Worm (Caenorhabditis elegans) whole organism, young adult: Measurements from ENCODE around the gene gst-9.

Experiments used
- F10E7.11 ChIP-seq: sonication (generic microtip); optimal IDR thresholded peaks from 2 replicates; lab custom pipeline; 2017; ENCODE audit warnings: mild to moderate bottlenecking, missing genetic modification characterization, moderate library complexity, missing compliant biosample characterization
- F39B2.1 ChIP-seq: fragments of 200-800 bp; sonication (Bioruptor generic); IDR thresholded peaks from 2 replicates; pipeline ENCODE4 v1.3.6; 2022; ENCODE audit warnings: missing genetic modification reagents, missing genetic modification characterization, missing compliant biosample characterization
- F52B5.7 ChIP-seq: sonication (generic microtip); optimal IDR thresholded peaks from 2 replicates; lab custom pipeline; 2016; ENCODE audit warnings: mild to moderate bottlenecking, missing genetic modification characterization, missing compliant biosample characterization
- F57C9.4 ChIP-seq: sonication (generic microtip); optimal IDR thresholded peaks from 2 replicates; lab custom pipeline; 2017; ENCODE audit warnings: mild to moderate bottlenecking, missing genetic modification characterization, missing compliant biosample characterization
- K11D2.4 ChIP-seq: fragments of 200-800 bp; sonication (Bioruptor generic); IDR thresholded peaks from 2 replicates; pipeline ENCODE4 v1.3.6; 2022; ENCODE audit warnings: missing genetic modification reagents, missing genetic modification characterization, missing compliant biosample characterization
- K12H6.12 ChIP-seq: fragments of 200-800 bp; sonication (Bioruptor generic); optimal IDR thresholded peaks from 2 replicates; lab custom pipeline; 2018; ENCODE audit warnings: mild to moderate bottlenecking, missing genetic modification characterization, missing compliant biosample characterization
- T26A5.8 ChIP-seq: sonication (generic microtip); optimal IDR thresholded peaks from 2 replicates; lab custom pipeline; 2016; ENCODE audit warnings: missing genetic modification characterization, missing compliant biosample characterization
- Y53G8AR.9 ChIP-seq: fragments of 200-800 bp; sonication (Bioruptor generic); conservative IDR thresholded peaks from 2 replicates; pipeline ENCODE4 v1.3.6; 2022; ENCODE audit warnings: missing genetic modification reagents, missing genetic modification characterization, missing compliant biosample characterization
- Y56A3A.18 ChIP-seq: fragments of 200-800 bp; sonication (Bioruptor generic); IDR thresholded peaks from 2 replicates; pipeline ENCODE4 v1.3.6; 2022; ENCODE audit warnings: missing genetic modification reagents, missing genetic modification characterization, missing compliant biosample characterization
- akir-1 ChIP-seq: fragments of 200-800 bp; sonication (Bioruptor generic); optimal IDR thresholded peaks from 2 replicates; lab custom pipeline; 2018; ENCODE audit warnings: mild to moderate bottlenecking, missing genetic modification characterization, moderate library complexity, missing compliant biosample characterization
- attf-5 ChIP-seq: fragments of 200-800 bp; sonication (Bioruptor generic); optimal IDR thresholded peaks from 2 replicates; lab custom pipeline; 2018; ENCODE audit warnings: mild to moderate bottlenecking, missing genetic modification characterization, missing compliant biosample characterization
- cebp-1 ChIP-seq, 2 experiments: fragments of 200-800 bp in 1 of 2; sonication (Bioruptor generic) in 1 of 2; sonication (generic microtip) in 1 of 2; IDR thresholded peaks in 1 of 2; optimal IDR thresholded peaks in 1 of 2; 2 replicates each; pipeline versions ENCODE4 v1.3.6 to Lab custom; 2017 to 2022; ENCODE audit warnings: missing compliant biosample characterization in 2 of 2, missing genetic modification characterization in 2 of 2, mild to moderate bottlenecking in 1 of 2, missing genetic modification reagents in 1 of 2, moderate library complexity in 1 of 2
- ceh-100 ChIP-seq: fragments of 200-800 bp; sonication (Bioruptor generic); IDR thresholded peaks from 2 replicates; pipeline ENCODE4 v1.3.6; 2022; ENCODE audit warnings: missing genetic modification reagents, missing genetic modification characterization, missing compliant biosample characterization
- ceh-27 ChIP-seq: fragments of 200-800 bp; sonication (Bioruptor generic); optimal IDR thresholded peaks from 2 replicates; lab custom pipeline; 2018; ENCODE audit warnings: mild to moderate bottlenecking, missing genetic modification characterization, moderate library complexity, missing compliant biosample characterization
- ceh-40 ChIP-seq: fragments of 200-800 bp; sonication (Bioruptor generic); IDR thresholded peaks from 2 replicates; pipeline ENCODE4 v1.3.6; 2022; ENCODE audit warnings: missing genetic modification characterization, missing compliant biosample characterization
- ceh-79 ChIP-seq: sonication (generic microtip); optimal IDR thresholded peaks from 2 replicates; lab custom pipeline; 2017; ENCODE audit warnings: mild to moderate bottlenecking, missing genetic modification characterization, missing compliant biosample characterization
- chd-7 ChIP-seq: sonication (generic microtip); optimal IDR thresholded peaks from 2 replicates; lab custom pipeline; 2016; ENCODE audit warnings: mild to moderate bottlenecking, missing genetic modification characterization, moderate library complexity, missing compliant biosample characterization
- die-1 ChIP-seq: sonication (generic microtip); optimal IDR thresholded peaks from 2 replicates; lab custom pipeline; 2016; ENCODE audit warnings: missing genotype, mild to moderate bottlenecking, missing genetic modification characterization, missing compliant biosample characterization
- dox-1 ChIP-seq: fragments of 200-800 bp; sonication (Bioruptor generic); IDR thresholded peaks from 2 replicates; pipeline ENCODE4 v1.3.6; 2022; ENCODE audit warnings: missing genetic modification reagents, missing genetic modification characterization, missing compliant biosample characterization
- egrh-3 ChIP-seq: fragments of 200-800 bp; sonication (Bioruptor generic); IDR thresholded peaks from 2 replicates; pipeline ENCODE4 v1.3.6; 2022; ENCODE audit warnings: missing genetic modification reagents, missing genetic modification characterization, missing compliant biosample characterization
- ets-4 ChIP-seq: fragments of 200-800 bp; sonication (Bioruptor generic); optimal IDR thresholded peaks from 2 replicates; lab custom pipeline; 2018; ENCODE audit warnings: mild to moderate bottlenecking, missing genetic modification characterization, missing compliant biosample characterization
- fkh-3 ChIP-seq: sonication (generic microtip); optimal IDR thresholded peaks from 2 replicates; lab custom pipeline; 2016; ENCODE audit warnings: mild to moderate bottlenecking, missing genetic modification characterization, missing compliant biosample characterization
- gei-17 ChIP-seq: fragments of 200-800 bp; sonication (Bioruptor generic); optimal IDR thresholded peaks from 2 replicates; lab custom pipeline; 2018; ENCODE audit warnings: mild to moderate bottlenecking, missing genetic modification characterization, missing compliant biosample characterization
- him-1 ChIP-seq: sonication (generic microtip); optimal IDR thresholded peaks from 2 replicates; lab custom pipeline; 2016; ENCODE audit warnings: missing genotype, missing genetic modification reagents, missing genetic modification characterization, missing compliant biosample characterization
- hlh-12 ChIP-seq: sonication (generic microtip); optimal IDR thresholded peaks from 2 replicates; lab custom pipeline; 2016; ENCODE audit warnings: missing genetic modification characterization, missing compliant biosample characterization
- hlh-26 ChIP-seq: fragments of 200-800 bp; sonication (Bioruptor generic); conservative IDR thresholded peaks from 2 replicates; pipeline ENCODE4 v1.3.6; 2022; ENCODE audit warnings: missing genetic modification reagents, missing genetic modification characterization, missing compliant biosample characterization
- hmg-1.2 ChIP-seq: fragments of 200-800 bp; sonication (Bioruptor generic); IDR thresholded peaks from 2 replicates; pipeline ENCODE4 v1.3.6; 2022; ENCODE audit warnings: missing genetic modification reagents, missing genetic modification characterization, missing compliant biosample characterization
- hmg-20 ChIP-seq: fragments of 200-800 bp; sonication (Bioruptor generic); IDR thresholded peaks from 2 replicates; pipeline ENCODE4 v1.3.6; 2022; ENCODE audit warnings: missing genetic modification reagents, missing genetic modification characterization, missing compliant biosample characterization
- hrde-1 ChIP-seq: sonication (generic microtip); optimal IDR thresholded peaks from 2 replicates; lab custom pipeline; 2016; ENCODE audit warnings: missing genetic modification characterization, mild to moderate bottlenecking, missing compliant biosample characterization, moderate library complexity, missing genotype, missing genetic modification reagents, borderline replicate concordance
- lin-40 ChIP-seq: sonication (generic microtip); optimal IDR thresholded peaks from 2 replicates; lab custom pipeline; 2016; ENCODE audit warnings: missing genetic modification characterization, mild to moderate bottlenecking, missing compliant biosample characterization, missing genotype, missing genetic modification reagents
- lin-54 ChIP-seq: fragments of 200-800 bp; sonication (Bioruptor generic); optimal IDR thresholded peaks from 2 replicates; lab custom pipeline; 2018; ENCODE audit warnings: mild to moderate bottlenecking, missing genetic modification characterization, missing compliant biosample characterization
- lsl-1 ChIP-seq: fragments of 200-800 bp; sonication (Bioruptor generic); optimal IDR thresholded peaks from 2 replicates; lab custom pipeline; 2018; ENCODE audit warnings: mild to moderate bottlenecking, missing genetic modification characterization, moderate library complexity, missing compliant biosample characterization
- lsy-27 ChIP-seq: sonication (generic microtip); optimal IDR thresholded peaks from 2 replicates; lab custom pipeline; 2017; ENCODE audit warnings: missing genetic modification characterization, mild to moderate bottlenecking, missing compliant biosample characterization, antibody characterized with exemption, missing genotype, borderline replicate concordance; ENCODE audit not compliant: insufficient read depth
- madf-8 ChIP-seq: fragments of 200-800 bp; sonication (Bioruptor generic); conservative IDR thresholded peaks from 2 replicates; pipeline ENCODE4 v1.3.6; 2022; ENCODE audit warnings: missing genetic modification reagents, missing genetic modification characterization, missing compliant biosample characterization
- nhr-120 ChIP-seq: fragments of 200-800 bp; sonication (Bioruptor generic); IDR thresholded peaks from 2 replicates; pipeline ENCODE4 v1.3.6; 2022; ENCODE audit warnings: missing genetic modification characterization, missing compliant biosample characterization
- nhr-27 ChIP-seq: fragments of 200-800 bp; sonication (Bioruptor generic); optimal IDR thresholded peaks from 2 replicates; lab custom pipeline; 2018; ENCODE audit warnings: mild to moderate bottlenecking, missing genetic modification characterization, moderate library complexity, missing compliant biosample characterization
- repo-1 ChIP-seq: sonication (generic microtip); optimal IDR thresholded peaks from 2 replicates; lab custom pipeline; 2017; ENCODE audit warnings: mild to moderate bottlenecking, missing genetic modification characterization, missing compliant biosample characterization
- rpc-1 ChIP-seq, 2 experiments: fragments of 150-350 bp in 1 of 2; sonication (generic microtip) in 1 of 2; optimal IDR thresholded peaks; 2 replicates each; lab custom pipeline; 2014 to 2018; ENCODE audit warnings: missing biosample characterization in 1 of 2, missing genetic modification characterization in 1 of 2, missing genetic modification reagents in 1 of 2, missing genotype in 1 of 2
- snpc-1.1 ChIP-seq: sonication (generic microtip); optimal IDR thresholded peaks from 2 replicates; lab custom pipeline; 2017; ENCODE audit warnings: missing genetic modification characterization, mild to moderate bottlenecking, missing compliant biosample characterization, antibody characterized with exemption, moderate library complexity, missing genotype, missing genetic modification reagents; ENCODE audit not compliant: insufficient read depth
- somi-1 ChIP-seq: fragments of 200-800 bp; sonication (Bioruptor generic); optimal IDR thresholded peaks from 2 replicates; lab custom pipeline; 2018; ENCODE audit warnings: mild to moderate bottlenecking, missing genetic modification characterization, missing compliant biosample characterization
- sptf-2 ChIP-seq: fragments of 200-800 bp; sonication (Bioruptor generic); optimal IDR thresholded peaks from 2 replicates; lab custom pipeline; 2018; ENCODE audit warnings: mild to moderate bottlenecking, missing genetic modification characterization, missing compliant biosample characterization
- tlf-1 ChIP-seq: fragments of 200-800 bp; sonication (Bioruptor generic); optimal IDR thresholded peaks from 2 replicates; lab custom pipeline; 2018; ENCODE audit warnings: mild to moderate bottlenecking, missing genetic modification characterization, missing compliant biosample characterization
- xnd-1 ChIP-seq: sonication (generic microtip); optimal IDR thresholded peaks from 2 replicates; lab custom pipeline; 2016; ENCODE audit warnings: missing genotype, missing genetic modification reagents, missing genetic modification characterization, missing compliant biosample characterization
- zfh-2 ChIP-seq: fragments of 200-800 bp; sonication (Bioruptor generic); conservative IDR thresholded peaks from 2 replicates; pipeline ENCODE4 v1.3.6; 2022; ENCODE audit warnings: missing genetic modification reagents, missing genetic modification characterization, missing compliant biosample characterization
- ztf-25 ChIP-seq: fragments of 200-800 bp; sonication (Bioruptor generic); IDR thresholded peaks from 2 replicates; pipeline ENCODE4 v1.3.6; 2022; ENCODE audit warnings: missing genetic modification reagents, missing genetic modification characterization, missing compliant biosample characterization
- ztf-26 ChIP-seq: sonication (generic microtip); optimal IDR thresholded peaks from 2 replicates; lab custom pipeline; 2017; ENCODE audit warnings: missing genetic modification characterization, missing compliant biosample characterization

Gene gst-9

ce11 chrII:4905883-4906282 lies 14.5 kb downstream of the gst-9 start:
- TF ChIP-seq die-1 (no peak), ztf-25 (GFP tag; lab: Robert Waterston, UW) (no peak)

- TF ChIP-seq F57C9.4 (no peak), somi-1 (GFP tag; lab: Kevin White, UChicago) (no peak), xnd-1 (tag; lab: Kevin White, UChicago) (no peak), nhr-27 (tag; lab: Kevin White, UChicago) (no peak), F39B2.1 (GFP tag; lab: Robert Waterston, UW) (no peak), hlh-12 (tag; lab: Kevin White, UChicago) (no peak), zfh-2 (GFP tag; lab: Robert Waterston, UW) (0 out of 2 replicates have a peak, but pooled peaks have one; percentile 35), repo-1 (tag; lab: Kevin White, UChicago) (no peak), egrh-3 (GFP tag; lab: Robert Waterston, UW) (no peak), tlf-1 (GFP tag; lab: Kevin White, UChicago) (no peak), ztf-26 (no peak), hmg-1.2 (GFP tag; lab: Robert Waterston, UW) (peak; percentile 40; the same call in 1 of the 2 replicates), sptf-2 (GFP tag; lab: Kevin White, UChicago) (no peak), K11D2.4 (GFP tag; lab: Robert Waterston, UW) (0 out of 2 replicates have a peak, but pooled peaks have one; percentile 9), akir-1 (GFP tag; lab: Kevin White, UChicago) (no peak), ets-4 (GFP tag; lab: Kevin White, UChicago) (no peak), rpc-1 (optimal IDR thresholded peaks at IDR 0.05; lab: Kevin White, UChicago) (no peak), rpc-1 (tag; optimal IDR thresholded peaks at IDR 0.05; lab: Kevin White, UChicago) (no peak), lin-54 (GFP tag; lab: Kevin White, UChicago) (no peak), T26A5.8 (tag; lab: Kevin White, UChicago) (no peak), F10E7.11 (no peak), lsl-1 (no peak), hlh-26 (GFP tag; lab: Robert Waterston, UW) (no peak), ceh-79 (tag; lab: Kevin White, UChicago) (no peak), gei-17 (GFP tag; lab: Kevin White, UChicago) (no peak), attf-5 (peak; percentile 22), nhr-120 (GFP tag; lab: Robert Waterston, UW) (no peak), chd-7 (no peak), snpc-1.1 (tag; lab: Kevin White, UChicago) (no peak), hrde-1 (tag; lab: Kevin White, UChicago) (no peak), cebp-1 (GFP tag; IDR thresholded peaks at IDR 0.05; lab: Robert Waterston, UW) (no peak), cebp-1 (tag; optimal IDR thresholded peaks at IDR 0.05; lab: Kevin White, UChicago) (peak; percentile 20), lin-40 (tag; lab: Kevin White, UChicago) (peak; percentile 24)
Observed at ce11 chrII:4908160-4908559, 16.8 kb downstream of the gst-9 start.

DNA sequence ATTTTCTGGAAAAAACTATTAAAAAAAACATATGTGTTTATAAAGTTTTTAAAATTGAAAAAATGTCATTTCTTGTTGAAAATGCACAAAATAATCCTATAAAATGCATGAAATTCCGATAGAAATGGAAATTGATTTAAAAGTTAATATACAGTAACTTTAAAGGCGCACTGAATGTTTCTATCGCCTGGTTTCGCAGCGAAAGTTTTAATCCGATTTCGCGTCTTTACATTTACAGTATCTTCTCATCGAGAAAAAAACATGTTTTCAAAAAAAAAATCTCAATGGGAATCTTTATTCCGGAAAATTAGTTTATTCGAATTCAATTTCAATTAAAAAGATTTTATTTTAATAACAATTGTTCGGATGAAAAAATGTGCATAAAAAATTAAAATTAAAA lies 22.8 kb downstream of the gst-9 start, which contains the start of gene R05F9.11:
Gene R05F9.11 (minus strand): TSS at position 5 of the 400 bp plus-strand sequence.
- TF ChIP-seq Y53G8AR.9 (GFP tag; lab: Robert Waterston, UW) (no peak), ceh-27 (GFP tag; lab: Kevin White, UChicago) (no peak), madf-8 (peak; percentile 87), hmg-20 (GFP tag; lab: Robert Waterston, UW) (no peak), akir-1 (GFP tag; lab: Kevin White, UChicago) (no peak), him-1 (tag; lab: Kevin White, UChicago) (peak; percentile 79), hrde-1 (tag; lab: Kevin White, UChicago) (no peak), Y56A3A.18 (no peak), dox-1 (no peak), ceh-40 (GFP tag; lab: Robert Waterston, UW) (no peak), fkh-3 (tag; lab: Kevin White, UChicago) (no peak), ets-4 (GFP tag; lab: Kevin White, UChicago) (no peak), F10E7.11 (no peak), F52B5.7 (tag; lab: Kevin White, UChicago) (no peak), sptf-2 (GFP tag; lab: Kevin White, UChicago) (no peak), K12H6.12 (no peak), lsy-27 (tag; lab: Kevin White, UChicago) (no peak), ceh-100 (GFP tag; lab: Robert Waterston, UW) (no peak)
